Worm (Caenorhabditis elegans): Measurements from ENCODE around the gene prx-14.

Gene prx-14

ce11 chrIV:11183013-11183412 lies at the start of gene prx-14:
Gene prx-14, plus strand, starts transcription at chrIV:11183132.
- no peak for TF ChIP-seq ztf-29 (GFP tag; IDR thresholded peaks at IDR 0.05)
- TF ChIP-seq med-1 (GFP tag; optimal IDR thresholded peaks at IDR 0.05; ENCODE audit: insufficient read depth) = no peak
- TF ChIP-seq T22C8.4 (GFP tag; IDR thresholded peaks at IDR 0.05) = no peak
- no peak for TF ChIP-seq ztf-23 (GFP tag; IDR thresholded peaks at IDR 0.05)
- TF ChIP-seq cog-1 (tag; optimal IDR thresholded peaks at IDR 0.05) = no peak
- TF ChIP-seq tab-1 (GFP tag; IDR thresholded peaks at IDR 0.05) = no peak

DNA sequence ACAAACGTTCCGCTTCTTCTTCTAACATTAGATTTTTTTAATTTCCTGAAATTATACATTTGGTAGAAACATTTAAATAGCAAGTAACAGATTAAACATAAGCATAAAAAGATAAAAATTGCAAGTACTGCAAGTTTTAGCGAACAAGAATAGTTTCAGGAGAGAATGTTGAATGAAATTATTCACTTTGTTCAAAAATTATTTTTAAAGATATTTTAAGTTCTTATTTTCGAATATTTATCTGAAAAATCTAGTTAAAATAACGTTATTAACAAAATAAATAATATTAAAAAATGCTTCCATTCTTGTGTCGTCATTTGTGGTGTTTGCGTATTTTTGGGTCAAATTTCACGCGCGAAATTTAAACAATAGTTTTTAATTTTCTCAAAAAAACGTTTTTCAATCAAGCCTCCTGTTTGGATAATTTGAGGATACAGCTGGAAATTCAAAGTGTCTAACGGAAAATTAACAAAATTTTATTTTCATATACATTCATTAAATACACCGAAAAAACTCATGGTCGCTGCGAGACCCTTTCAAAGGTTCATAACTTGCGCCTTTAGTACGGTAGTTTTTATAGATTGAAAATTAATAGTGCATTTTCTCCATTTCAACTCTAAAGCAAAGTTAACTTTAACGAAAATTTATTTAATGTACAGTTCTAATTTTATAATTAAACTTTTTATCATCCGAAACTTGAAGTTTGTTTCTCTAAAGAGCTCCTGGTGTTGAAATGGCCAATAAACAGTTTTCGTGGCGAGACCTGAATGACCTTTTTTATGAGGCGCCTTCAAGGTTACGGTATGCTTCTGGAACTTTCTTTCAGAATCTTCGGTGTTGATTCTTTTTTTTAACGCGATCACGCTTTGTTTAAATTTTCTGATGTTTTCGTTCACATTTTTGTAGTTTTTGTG lies 40.4 kb upstream of the prx-14 start, which contains the start of gene skih-2:
skih-2 (minus strand) TSS at position 51 of the 914 bp plus-strand sequence.
- TF ChIP-seq flt-1 (GFP tag; IDR thresholded peaks at IDR 0.05) (no peak), med-1 (GFP tag; optimal IDR thresholded peaks at IDR 0.05; ENCODE audit: insufficient read depth) (no peak), ztf-29 (GFP tag; IDR thresholded peaks at IDR 0.05) (no peak), ref-1 (GFP tag; conservative IDR thresholded peaks at IDR 0.05) (no peak), T22C8.4 (GFP tag; IDR thresholded peaks at IDR 0.05) (no peak), klf-2 (GFP tag; conservative IDR thresholded peaks at IDR 0.05) (no peak), tab-1 (GFP tag; IDR thresholded peaks at IDR 0.05) (no peak), ztf-23 (GFP tag; IDR thresholded peaks at IDR 0.05) (no peak), cog-1 (tag; optimal IDR thresholded peaks at IDR 0.05) (no peak)

DNA sequence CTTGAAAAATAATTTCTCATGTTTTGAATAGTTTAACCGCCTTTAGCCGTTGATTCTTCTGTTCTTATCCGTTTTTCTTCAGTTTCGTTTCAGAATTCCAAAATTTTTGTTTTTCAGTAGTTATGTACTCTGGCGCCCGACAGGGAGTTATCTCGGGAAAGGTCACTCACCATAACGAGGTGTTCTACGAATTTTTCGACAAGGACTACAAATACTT lies 39.8 kb upstream of the prx-14 start, which contains the start of gene F01G4.4:
F01G4.4 (plus strand) TSS at position 118 of the 217 bp plus-strand sequence.
- no peak for TF ChIP-seq ref-1 (GFP tag; conservative IDR thresholded peaks at IDR 0.05)
- no peak for TF ChIP-seq T22C8.4 (GFP tag; IDR thresholded peaks at IDR 0.05)
- TF ChIP-seq flt-1 (GFP tag; IDR thresholded peaks at IDR 0.05) = no peak
- TF ChIP-seq med-1 (GFP tag; optimal IDR thresholded peaks at IDR 0.05; ENCODE audit: insufficient read depth) = no peak
- no peak for TF ChIP-seq ztf-23 (GFP tag; IDR thresholded peaks at IDR 0.05)
- no peak for TF ChIP-seq ztf-29 (GFP tag; IDR thresholded peaks at IDR 0.05)
- no peak for TF ChIP-seq klf-2 (GFP tag; conservative IDR thresholded peaks at IDR 0.05)
- no peak for TF ChIP-seq tab-1 (GFP tag; IDR thresholded peaks at IDR 0.05)

DNA sequence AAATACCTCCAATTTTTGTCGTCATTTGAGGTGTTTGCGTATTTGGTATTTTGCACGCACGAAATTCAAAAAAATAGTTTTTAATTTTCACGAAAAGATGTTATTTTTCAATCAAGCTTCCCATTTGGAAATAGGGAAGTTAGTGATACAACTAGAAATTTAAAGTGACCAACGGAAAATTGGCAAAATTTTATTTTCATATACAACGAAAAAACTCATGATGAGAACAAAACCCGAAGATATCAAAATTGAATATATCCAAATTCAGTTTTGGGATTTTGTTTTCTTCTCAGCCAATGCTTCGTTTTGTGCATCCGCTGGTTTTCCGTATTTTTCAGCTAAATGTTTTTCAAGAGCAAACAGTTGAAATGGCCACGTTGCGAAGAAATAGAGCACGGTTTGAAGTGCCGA lies 37.0 kb upstream of the prx-14 start:
- TF ChIP-seq ref-1 (GFP tag; conservative IDR thresholded peaks at IDR 0.05) (no peak), T22C8.4 (GFP tag; IDR thresholded peaks at IDR 0.05) (no peak), klf-2 (GFP tag; conservative IDR thresholded peaks at IDR 0.05) (no peak), cog-1 (tag; optimal IDR thresholded peaks at IDR 0.05) (no peak), tab-1 (GFP tag; IDR thresholded peaks at IDR 0.05) (no peak), ztf-23 (GFP tag; IDR thresholded peaks at IDR 0.05) (no peak), ztf-29 (GFP tag; IDR thresholded peaks at IDR 0.05) (no peak), med-1 (GFP tag; optimal IDR thresholded peaks at IDR 0.05; ENCODE audit: insufficient read depth) (no peak), flt-1 (GFP tag; IDR thresholded peaks at IDR 0.05) (no peak)

DNA sequence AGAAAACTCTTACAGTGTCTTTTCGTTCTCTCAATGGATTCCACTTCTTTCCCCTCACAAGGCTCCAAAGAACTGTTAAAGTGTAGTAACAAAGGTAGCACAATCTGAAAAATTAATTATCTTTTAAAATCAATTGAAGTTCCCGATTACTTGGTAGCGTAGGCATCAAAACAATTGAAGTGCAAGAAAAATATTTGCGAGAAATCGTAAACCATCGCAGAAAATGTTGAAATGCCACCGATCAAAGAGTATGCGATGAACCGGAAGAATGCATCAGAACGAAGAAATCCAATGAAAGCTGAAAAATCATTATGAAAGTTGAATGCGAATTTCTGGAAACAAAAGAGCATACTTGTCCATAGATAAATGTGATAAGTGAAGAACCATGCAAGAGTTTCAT lies 36.4 kb upstream of the prx-14 start:
- TF ChIP-seq ref-1 (GFP tag; conservative IDR thresholded peaks at IDR 0.05) (no peak), med-1 (GFP tag; optimal IDR thresholded peaks at IDR 0.05; ENCODE audit: insufficient read depth) (no peak), flt-1 (GFP tag; IDR thresholded peaks at IDR 0.05) (no peak), klf-2 (GFP tag; conservative IDR thresholded peaks at IDR 0.05) (no peak), tab-1 (GFP tag; IDR thresholded peaks at IDR 0.05) (no peak), ztf-29 (GFP tag; IDR thresholded peaks at IDR 0.05) (no peak), ztf-23 (GFP tag; IDR thresholded peaks at IDR 0.05) (no peak)

- TF ChIP-seq ztf-23 (GFP tag; IDR thresholded peaks at IDR 0.05) (no peak), T22C8.4 (GFP tag; IDR thresholded peaks at IDR 0.05) (no peak), flt-1 (GFP tag; IDR thresholded peaks at IDR 0.05) (no peak), med-1 (GFP tag; optimal IDR thresholded peaks at IDR 0.05; ENCODE audit: insufficient read depth) (no peak), cog-1 (tag; optimal IDR thresholded peaks at IDR 0.05) (no peak), klf-2 (GFP tag; conservative IDR thresholded peaks at IDR 0.05) (no peak), ztf-29 (GFP tag; IDR thresholded peaks at IDR 0.05) (no peak), ref-1 (GFP tag; conservative IDR thresholded peaks at IDR 0.05) (no peak), tab-1 (GFP tag; IDR thresholded peaks at IDR 0.05) (no peak)
These were observed 35.9 kb upstream of the prx-14 start, which contains the start of gene pigq-1 for ce11 chrIV:11146962-11147470. Gene pigq-1, minus strand, starts transcription at chrIV:11147247.

ce11 chrIV:11148788-11149366 lies 34.1 kb upstream of the prx-14 start:
- no peak for TF ChIP-seq cog-1 (tag; optimal IDR thresholded peaks at IDR 0.05)
- TF ChIP-seq flt-1 (GFP tag; IDR thresholded peaks at IDR 0.05) = 0 out of 2 replicates have a peak, but pooled peaks have one; percentile 7
- TF ChIP-seq tab-1 (GFP tag; IDR thresholded peaks at IDR 0.05) = no peak
- TF ChIP-seq ref-1 (GFP tag; conservative IDR thresholded peaks at IDR 0.05) = no peak
- TF ChIP-seq T22C8.4 (GFP tag; IDR thresholded peaks at IDR 0.05) = no peak
- no peak for TF ChIP-seq klf-2 (GFP tag; conservative IDR thresholded peaks at IDR 0.05)
- no peak for TF ChIP-seq med-1 (GFP tag; optimal IDR thresholded peaks at IDR 0.05; ENCODE audit: insufficient read depth)

DNA sequence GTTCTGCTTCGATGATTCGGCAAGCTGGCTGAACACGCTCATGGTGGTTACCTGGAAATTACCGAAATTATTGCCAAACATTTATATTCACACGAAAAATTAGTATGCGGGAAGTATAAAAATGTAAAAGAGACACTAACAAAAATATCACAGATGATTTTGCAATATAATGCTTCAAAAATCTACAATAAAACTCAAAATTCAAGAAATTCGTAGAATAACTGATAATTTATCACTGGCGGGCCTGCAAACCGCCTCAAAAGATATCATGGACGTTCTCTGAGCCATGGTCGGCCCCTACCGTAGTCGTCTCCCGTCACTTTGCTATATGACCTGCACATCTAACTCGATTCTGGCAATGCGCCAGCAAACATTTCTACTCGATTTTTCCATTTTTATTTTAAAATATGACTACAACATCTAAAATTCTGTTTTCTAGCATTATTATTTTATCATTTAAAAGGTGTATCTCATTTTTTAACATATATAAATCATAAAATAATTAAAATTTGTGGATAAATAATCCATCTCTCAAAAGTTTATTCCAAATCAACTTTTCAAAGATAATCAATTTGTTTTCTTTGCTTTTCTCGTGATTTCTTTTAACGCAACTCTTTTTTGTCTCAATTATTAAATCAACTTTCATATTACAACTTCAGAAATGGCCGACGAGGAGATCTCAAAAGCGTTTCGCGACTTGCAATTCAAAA lies 33.3 kb upstream of the prx-14 start, which contains the start of the genes F01G4.6 and pfd-1:
F01G4.6 (minus strand) TSS at position 51 of the 710 bp plus-strand sequence.
pfd-1 (plus strand) TSS at position 660 of the 710 bp plus-strand sequence.
- TF ChIP-seq tab-1 (GFP tag; IDR thresholded peaks at IDR 0.05) (no peak), ztf-29 (GFP tag; IDR thresholded peaks at IDR 0.05) (no peak), ztf-23 (GFP tag; IDR thresholded peaks at IDR 0.05) (peak; percentile 68), flt-1 (GFP tag; IDR thresholded peaks at IDR 0.05) (0 out of 2 replicates have a peak, but pooled peaks have one; percentile 39), ref-1 (GFP tag; conservative IDR thresholded peaks at IDR 0.05) (no peak)

DNA sequence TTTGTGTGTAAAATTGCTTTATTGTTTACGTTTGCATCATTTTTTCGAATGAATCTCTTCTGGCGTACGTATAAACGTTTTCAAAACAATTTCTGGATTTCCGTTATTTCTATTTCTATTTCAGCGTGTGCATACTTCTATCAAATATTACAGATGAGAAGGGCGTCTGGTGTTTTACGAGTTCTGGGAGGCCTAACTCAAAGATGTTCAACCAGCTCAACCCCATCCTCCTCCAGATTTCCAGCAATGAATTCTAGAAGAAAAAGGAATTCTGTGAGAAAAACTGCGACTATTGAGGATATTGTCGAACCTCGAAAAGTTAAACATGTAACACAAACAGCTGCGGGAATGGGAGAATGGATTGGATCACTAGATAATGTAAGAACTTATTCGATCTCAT lies 32.1 kb upstream of the prx-14 start, which contains the start of gene C08F8.2:
C08F8.2 (plus strand) TSS at position 154 of the 400 bp plus-strand sequence.
- TF ChIP-seq T22C8.4 (GFP tag; IDR thresholded peaks at IDR 0.05) = no peak
- no peak for TF ChIP-seq klf-2 (GFP tag; conservative IDR thresholded peaks at IDR 0.05)
- TF ChIP-seq flt-1 (GFP tag; IDR thresholded peaks at IDR 0.05) = no peak
- no peak for TF ChIP-seq ztf-29 (GFP tag; IDR thresholded peaks at IDR 0.05)
- no peak for TF ChIP-seq ref-1 (GFP tag; conservative IDR thresholded peaks at IDR 0.05)
- no peak for TF ChIP-seq tab-1 (GFP tag; IDR thresholded peaks at IDR 0.05)
- TF ChIP-seq med-1 (GFP tag; optimal IDR thresholded peaks at IDR 0.05; ENCODE audit: insufficient read depth) = no peak
- no peak for TF ChIP-seq ztf-23 (GFP tag; IDR thresholded peaks at IDR 0.05)
- no peak for TF ChIP-seq cog-1 (tag; optimal IDR thresholded peaks at IDR 0.05)
